Fruit fly (Drosophila melanogaster) whole organism, pupa: ENCODE measurements around the gene CG7011.
A peak's percentile ranks its signal among the peaks of the same experiment; 100 is the strongest.

Source experiments
- CG12605 ChIP-seq: fragments of 200-800 bp; sonication (Bioruptor generic); IDR thresholded peaks from 2 replicates; pipeline ENCODE4 v1.3.6; 2022; ENCODE audit warnings: missing biosample characterization, missing genetic modification characterization
- CG13204 ChIP-seq: fragments of 200-800 bp; sonication (Bioruptor generic); optimal IDR thresholded peaks from 2 replicates; lab custom pipeline; 2018; ENCODE audit warnings: missing biosample characterization, mild to moderate bottlenecking, missing genetic modification characterization, moderate library complexity
- CG14655 ChIP-seq: fragments of 200-800 bp; sonication (Bioruptor generic); optimal IDR thresholded peaks from 3 replicates; lab custom pipeline; 2017; ENCODE audit warnings: mild to moderate bottlenecking, missing biosample characterization, missing genetic modification reagents, missing genetic modification characterization
- CG34367 ChIP-seq: fragments of 200-800 bp; sonication (Bioruptor generic); optimal IDR thresholded peaks from 2 replicates; lab custom pipeline; 2018; ENCODE audit warnings: missing biosample characterization, mild to moderate bottlenecking, missing genetic modification characterization
- CG8159 ChIP-seq: fragments of 200-800 bp; sonication (Bioruptor generic); optimal IDR thresholded peaks from 3 replicates; lab custom pipeline; 2018; ENCODE audit warnings: missing biosample characterization, mild to moderate bottlenecking, missing genetic modification characterization, moderate library complexity
- Pif1A ChIP-seq: fragments of 200-800 bp; sonication (Bioruptor generic); optimal IDR thresholded peaks from 3 replicates; lab custom pipeline; 2016; ENCODE audit warnings: missing biosample characterization, missing genetic modification characterization
- Pif1B ChIP-seq: fragments of 200-800 bp; sonication (Bioruptor generic); optimal IDR thresholded peaks from 3 replicates; lab custom pipeline; 2016; ENCODE audit warnings: missing biosample characterization, missing genetic modification characterization
- Snoo ChIP-seq: fragments of 200-800 bp; sonication (Bioruptor generic); optimal IDR thresholded peaks from 3 replicates; lab custom pipeline; 2017; ENCODE audit warnings: missing biosample characterization, mild to moderate bottlenecking, missing genetic modification characterization, inconsistent platforms
- rn ChIP-seq: fragments of 200-800 bp; sonication (Bioruptor generic); IDR thresholded peaks from 2 replicates; pipeline ENCODE4 v1.3.6; 2022; ENCODE audit warnings: missing biosample characterization, missing genetic modification characterization

DNA sequence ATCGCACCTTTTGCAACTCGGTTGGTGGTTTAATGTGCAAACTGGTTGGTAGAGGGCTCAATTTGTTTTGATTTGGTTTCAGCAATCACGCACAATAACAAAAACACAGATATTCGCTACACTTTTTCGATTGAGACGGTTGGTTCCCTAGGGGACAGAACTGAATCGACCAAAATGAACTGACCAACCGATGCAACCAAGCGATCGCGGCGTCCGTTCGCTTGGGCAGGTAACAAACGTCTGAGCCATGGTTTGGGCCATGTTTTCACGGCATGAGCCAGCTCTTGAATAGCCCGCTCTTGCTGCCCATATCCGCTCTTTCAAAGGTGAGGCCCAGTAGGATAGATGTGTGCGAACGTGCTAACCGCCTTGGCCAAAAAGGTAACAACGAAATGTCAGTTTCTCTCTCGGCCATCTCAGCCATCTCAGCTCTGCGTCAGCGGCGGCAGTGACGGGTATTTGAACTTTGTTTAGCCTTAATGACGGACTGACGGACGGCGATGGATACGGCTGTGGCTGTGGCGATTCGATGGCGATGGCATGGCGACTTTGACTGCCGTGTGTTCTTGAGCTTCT lies 38.3 kb downstream of the CG7011 start, which contains the start of gene CG16959:
- TF ChIP-seq CG12605 (GFP tag; lab: Robert Waterston, UW) (no peak), CG14655 (GFP tag; lab: Kevin White, UChicago) (no peak), rn (GFP tag; lab: Robert Waterston, UW) (no peak), Pif1B (GFP tag; lab: Kevin White, UChicago) (no peak), CG13204 (GFP tag; lab: Kevin White, UChicago) (peak; percentile 74), Snoo (tag; lab: Kevin White, UChicago) (no peak), CG8159 (no peak), Pif1A (GFP tag; lab: Kevin White, UChicago) (no peak), CG34367 (no peak)
